Worm (Caenorhabditis elegans) whole organism, early embryonic: ENCODE measurements around the gene Y54G9A.9.

ENCODE experiments used
- B0310.2 ChIP-seq: sonication (generic microtip); optimal IDR thresholded peaks from 2 replicates; lab custom pipeline; 2016; ENCODE audit warnings: mild to moderate bottlenecking, missing genetic modification characterization, missing compliant biosample characterization
- F13C5.2 ChIP-seq: sonication (generic microtip); optimal IDR thresholded peaks from 2 replicates; lab custom pipeline; 2017; ENCODE audit warnings: mild to moderate bottlenecking, missing genetic modification characterization, inconsistent platforms, missing compliant biosample characterization
- aly-1 ChIP-seq: sonication (generic microtip); optimal IDR thresholded peaks from 2 replicates; lab custom pipeline; 2016; ENCODE audit warnings: missing genetic modification characterization, missing compliant biosample characterization
- ama-1 ChIP-seq: fragments of 150-350 bp; optimal IDR thresholded peaks from 2 replicates; lab custom pipeline; 2014
- ceh-13 ChIP-seq: fragments of 200-800 bp; sonication (Bioruptor generic); optimal IDR thresholded peaks from 2 replicates; lab custom pipeline; 2018; ENCODE audit warnings: mild to moderate bottlenecking, missing genetic modification characterization, missing compliant biosample characterization
- ceh-36 ChIP-seq: sonication (generic microtip); optimal IDR thresholded peaks from 2 replicates; lab custom pipeline; 2016; ENCODE audit warnings: missing genetic modification characterization, inconsistent platforms, missing compliant biosample characterization
- ets-7 ChIP-seq: sonication (generic microtip); optimal IDR thresholded peaks from 2 replicates; lab custom pipeline; 2016; ENCODE audit warnings: missing genotype, missing genetic modification characterization, missing compliant biosample characterization
- flt-1 ChIP-seq: fragments of 200-800 bp; sonication (Bioruptor generic); IDR thresholded peaks from 2 replicates; pipeline ENCODE4 v1.3.6; 2022; ENCODE audit warnings: missing genetic modification characterization, missing compliant biosample characterization
- hmbx-1 ChIP-seq: sonication (generic microtip); optimal IDR thresholded peaks from 2 replicates; lab custom pipeline; 2016; ENCODE audit warnings: mild to moderate bottlenecking, missing genetic modification characterization, missing compliant biosample characterization
- hmg-4 ChIP-seq: fragments of 200-800 bp; sonication (Bioruptor generic); optimal IDR thresholded peaks from 2 replicates; lab custom pipeline; 2018; ENCODE audit warnings: mild to moderate bottlenecking, missing genetic modification characterization, missing compliant biosample characterization
- hnd-1 ChIP-seq: sonication (generic microtip); optimal IDR thresholded peaks from 2 replicates; lab custom pipeline; 2016; ENCODE audit warnings: missing genetic modification characterization, missing compliant biosample characterization
- pes-1 ChIP-seq: fragments of 200-800 bp; sonication (Bioruptor generic); IDR thresholded peaks from 2 replicates; pipeline ENCODE4 v1.3.6; 2022; ENCODE audit warnings: missing genetic modification reagents, missing genetic modification characterization, missing compliant biosample characterization
- scrt-1 ChIP-seq: fragments of 200-800 bp; sonication (Bioruptor generic); IDR thresholded peaks from 2 replicates; pipeline ENCODE4 v1.3.6; 2022; ENCODE audit warnings: missing genetic modification characterization, missing compliant biosample characterization
- sea-1 ChIP-seq: fragments of 200-800 bp; sonication (Bioruptor generic); conservative IDR thresholded peaks from 2 replicates; pipeline ENCODE4 v1.3.6; 2022; ENCODE audit warnings: missing genetic modification characterization, missing compliant biosample characterization
- tbx-11 ChIP-seq: fragments of 200-800 bp; sonication (Bioruptor generic); IDR thresholded peaks from 2 replicates; pipeline ENCODE4 v1.3.6; 2022; ENCODE audit warnings: missing genetic modification characterization, missing compliant biosample characterization
- tbx-37 ChIP-seq: fragments of 200-800 bp; sonication (Bioruptor generic); conservative IDR thresholded peaks from 2 replicates; pipeline ENCODE4 v1.3.6; 2022; ENCODE audit warnings: missing genetic modification reagents, missing genetic modification characterization, missing compliant biosample characterization
- tra-4 ChIP-seq: sonication (generic microtip); optimal IDR thresholded peaks from 2 replicates; lab custom pipeline; 2017; ENCODE audit warnings: missing genetic modification characterization, missing compliant biosample characterization

The Y54G9A.9 gene

ce11 chrII:13711493-13712055, 17.9 kb upstream of the Y54G9A.9 start:
- TF ChIP-seq tbx-37 (GFP tag; lab: Robert Waterston, UW), result no peak
- TF ChIP-seq B0310.2 (tag; lab: Kevin White, UChicago), result no peak
- no peak for TF ChIP-seq ceh-13 (GFP tag; lab: Kevin White, UChicago)
- no peak for TF ChIP-seq scrt-1 (GFP tag; lab: Robert Waterston, UW)
- no peak for TF ChIP-seq hmbx-1
- TF ChIP-seq ets-7 (tag; lab: Kevin White, UChicago), result no peak
- no peak for TF ChIP-seq ama-1 (lab: Kevin White, UChicago)
- TF ChIP-seq tra-4 (tag; lab: Kevin White, UChicago), result no peak
- no peak for TF ChIP-seq flt-1
- TF ChIP-seq ceh-36 (tag; lab: Kevin White, UChicago), result no peak
- no peak for TF ChIP-seq hnd-1 (tag; lab: Kevin White, UChicago)
- no peak for TF ChIP-seq sea-1
- TF ChIP-seq hmg-4 (GFP tag; lab: Kevin White, UChicago), result no peak
- TF ChIP-seq pes-1 (GFP tag; lab: Robert Waterston, UW), result no peak
- TF ChIP-seq F13C5.2 (tag; lab: Kevin White, UChicago), result no peak
- TF ChIP-seq tbx-11 (GFP tag; lab: Robert Waterston, UW), result no peak

ce11 chrII:13713239-13713638, 16.3 kb upstream of the Y54G9A.9 start:
- TF ChIP-seq pes-1 (GFP tag; lab: Robert Waterston, UW) (no peak), tra-4 (tag; lab: Kevin White, UChicago) (no peak), scrt-1 (GFP tag; lab: Robert Waterston, UW) (no peak), flt-1 (no peak)

ce11 chrII:13715333-13715732, 14.2 kb upstream of the Y54G9A.9 start:
- TF ChIP-seq hnd-1 (tag; lab: Kevin White, UChicago), result no peak
- TF ChIP-seq flt-1, result no peak
- no peak for TF ChIP-seq hmbx-1
- no peak for TF ChIP-seq ets-7 (tag; lab: Kevin White, UChicago)
- no peak for TF ChIP-seq tra-4 (tag; lab: Kevin White, UChicago)
- peak; percentile 95 for TF ChIP-seq ceh-36 (tag; lab: Kevin White, UChicago)
- 0 out of 2 replicates have a peak, but pooled peaks have one; percentile 11 for TF ChIP-seq scrt-1 (GFP tag; lab: Robert Waterston, UW)
- TF ChIP-seq B0310.2 (tag; lab: Kevin White, UChicago), result no peak
- no peak for TF ChIP-seq F13C5.2 (tag; lab: Kevin White, UChicago)
- no peak for TF ChIP-seq aly-1 (tag; lab: Kevin White, UChicago)
- TF ChIP-seq tbx-37 (GFP tag; lab: Robert Waterston, UW), result no peak
- no peak for TF ChIP-seq pes-1 (GFP tag; lab: Robert Waterston, UW)
- no peak for TF ChIP-seq ceh-13 (GFP tag; lab: Kevin White, UChicago)
- no peak for TF ChIP-seq hmg-4 (GFP tag; lab: Kevin White, UChicago)
- TF ChIP-seq tbx-11 (GFP tag; lab: Robert Waterston, UW), result no peak
- no peak for TF ChIP-seq ama-1 (lab: Kevin White, UChicago)
- no peak for TF ChIP-seq sea-1

ce11 chrII:13715733-13716132, 13.8 kb upstream of the Y54G9A.9 start, which contains the start of gene zipt-2.3:
Gene zipt-2.3 (minus strand): TSS chrII:13715879.
- TF ChIP-seq hnd-1 (tag; lab: Kevin White, UChicago) (no peak), tra-4 (tag; lab: Kevin White, UChicago) (no peak), tbx-11 (GFP tag; lab: Robert Waterston, UW) (no peak), scrt-1 (GFP tag; lab: Robert Waterston, UW) (no peak), hmg-4 (GFP tag; lab: Kevin White, UChicago) (no peak), ceh-36 (tag; lab: Kevin White, UChicago) (no peak), sea-1 (no peak), ets-7 (tag; lab: Kevin White, UChicago) (no peak), hmbx-1 (no peak), tbx-37 (GFP tag; lab: Robert Waterston, UW) (no peak), B0310.2 (tag; lab: Kevin White, UChicago) (no peak), pes-1 (GFP tag; lab: Robert Waterston, UW) (no peak), flt-1 (no peak), F13C5.2 (tag; lab: Kevin White, UChicago) (no peak), ama-1 (lab: Kevin White, UChicago) (no peak), aly-1 (tag; lab: Kevin White, UChicago) (no peak)

- TF ChIP-seq ama-1 (lab: Kevin White, UChicago) (no peak), hmbx-1 (no peak), sea-1 (no peak), B0310.2 (tag; lab: Kevin White, UChicago) (no peak), hmg-4 (GFP tag; lab: Kevin White, UChicago) (no peak), pes-1 (GFP tag; lab: Robert Waterston, UW) (no peak), aly-1 (tag; lab: Kevin White, UChicago) (no peak), ets-7 (tag; lab: Kevin White, UChicago) (no peak), hnd-1 (tag; lab: Kevin White, UChicago) (no peak), ceh-36 (tag; lab: Kevin White, UChicago) (no peak), ceh-13 (GFP tag; lab: Kevin White, UChicago) (no peak), flt-1 (no peak), tra-4 (tag; lab: Kevin White, UChicago) (no peak), scrt-1 (GFP tag; lab: Robert Waterston, UW) (no peak), tbx-37 (GFP tag; lab: Robert Waterston, UW) (no peak)
Measured at ce11 chrII:13717393-13718367, 11.8 kb upstream of the Y54G9A.9 start.

ce11 chrII:13720650-13721049, 8.9 kb upstream of the Y54G9A.9 start:
- TF ChIP-seq B0310.2 (tag; lab: Kevin White, UChicago) (no peak), tra-4 (tag; lab: Kevin White, UChicago) (no peak), hnd-1 (tag; lab: Kevin White, UChicago) (no peak), scrt-1 (GFP tag; lab: Robert Waterston, UW) (no peak), flt-1 (no peak), tbx-11 (GFP tag; lab: Robert Waterston, UW) (no peak), hmg-4 (GFP tag; lab: Kevin White, UChicago) (no peak), ceh-36 (tag; lab: Kevin White, UChicago) (no peak), hmbx-1 (no peak), sea-1 (no peak), tbx-37 (GFP tag; lab: Robert Waterston, UW) (no peak), ama-1 (lab: Kevin White, UChicago) (no peak), F13C5.2 (tag; lab: Kevin White, UChicago) (no peak), pes-1 (GFP tag; lab: Robert Waterston, UW) (no peak), ets-7 (tag; lab: Kevin White, UChicago) (no peak), aly-1 (tag; lab: Kevin White, UChicago) (no peak), ceh-13 (GFP tag; lab: Kevin White, UChicago) (no peak)
